Worm (Caenorhabditis elegans) whole organism, L4/young adult: ENCODE results near the gene B0507.4.

ENCODE experiments used
- W03F9.2 ChIP-seq: fragments of 150-350 bp; optimal IDR thresholded peaks from 2 replicates; lab custom pipeline; 2014; ENCODE audit warnings: missing biosample characterization, missing genetic modification characterization
- dao-5 ChIP-seq: sonication (generic microtip); optimal IDR thresholded peaks from 2 replicates; lab custom pipeline; 2016; ENCODE audit warnings: missing genotype, missing genetic modification characterization, moderate library complexity, missing compliant biosample characterization
- him-1 ChIP-seq: sonication (generic microtip); optimal IDR thresholded peaks from 2 replicates; lab custom pipeline; 2016; ENCODE audit warnings: missing genotype, missing genetic modification reagents, missing genetic modification characterization, missing compliant biosample characterization

The B0507.4 gene

ce11 chrV:8760416-8760815 lies 5.6 kb downstream of the B0507.4 start, which contains the start of gene ddn-1:
ddn-1 (minus strand) TSS chrV:8760516.
- TF ChIP-seq dao-5 (tag; lab: Kevin White, UChicago), result no peak
- no peak for TF ChIP-seq him-1 (tag; lab: Kevin White, UChicago)

- no peak for TF ChIP-seq W03F9.2
- no peak for TF ChIP-seq dao-5 (tag; lab: Kevin White, UChicago)
- TF ChIP-seq him-1 (tag; lab: Kevin White, UChicago), result no peak
Observed at ce11 chrV:8762861-8763260, 8.1 kb downstream of the B0507.4 start, which contains the start of gene B0507.8. B0507.8 (minus strand) TSS chrV:8762961.

- TF ChIP-seq him-1 (tag; lab: Kevin White, UChicago) (no peak), dao-5 (tag; lab: Kevin White, UChicago) (no peak), W03F9.2 (no peak)
Observed at ce11 chrV:8765938-8766337, 11.2 kb downstream of the B0507.4 start, which contains the start of gene B0507.9. B0507.9 (minus strand) TSS chrV:8766038.

ce11 chrV:8767041-8767440 lies 12.3 kb downstream of the B0507.4 start:
- TF ChIP-seq dao-5 (tag; lab: Kevin White, UChicago), result no peak
- TF ChIP-seq W03F9.2, result no peak
- no peak for TF ChIP-seq him-1 (tag; lab: Kevin White, UChicago)

ce11 chrV:8767493-8767892 lies 12.7 kb downstream of the B0507.4 start:
- TF ChIP-seq dao-5 (tag; lab: Kevin White, UChicago) (no peak), him-1 (tag; lab: Kevin White, UChicago) (no peak), W03F9.2 (no peak)

- TF ChIP-seq dao-5 (tag; lab: Kevin White, UChicago), result no peak
- no peak for TF ChIP-seq W03F9.2
- TF ChIP-seq him-1 (tag; lab: Kevin White, UChicago), result no peak
Observed at ce11 chrV:8768481-8768959, 13.8 kb downstream of the B0507.4 start, which contains the start of gene B0507.3. B0507.3 (plus strand) TSS chrV:8768909.

ce11 chrV:8769154-8769553 lies 14.4 kb downstream of the B0507.4 start:
- TF ChIP-seq dao-5 (tag; lab: Kevin White, UChicago) (no peak), him-1 (tag; lab: Kevin White, UChicago) (no peak), W03F9.2 (no peak)

- TF ChIP-seq him-1 (tag; lab: Kevin White, UChicago) (no peak), W03F9.2 (no peak), dao-5 (tag; lab: Kevin White, UChicago) (no peak)
Observed at ce11 chrV:8771599-8771998, 16.8 kb downstream of the B0507.4 start, which contains the start of gene srx-115. srx-115 (plus strand) TSS chrV:8771899.

- TF ChIP-seq him-1 (tag; lab: Kevin White, UChicago) (no peak), dao-5 (tag; lab: Kevin White, UChicago) (no peak), W03F9.2 (no peak)
Observed at ce11 chrV:8773826-8774382, 19.1 kb downstream of the B0507.4 start, which contains the start of gene B0507.2. B0507.2 (plus strand) TSS chrV:8774332.

ce11 chrV:8776270-8776669 lies 21.5 kb downstream of the B0507.4 start, which contains the start of gene B0507.1:
B0507.1 (plus strand) TSS chrV:8776570.
- no peak for TF ChIP-seq him-1 (tag; lab: Kevin White, UChicago)
- TF ChIP-seq dao-5 (tag; lab: Kevin White, UChicago), result no peak
- no peak for TF ChIP-seq W03F9.2

ce11 chrV:8781164-8781563 lies 26.4 kb downstream of the B0507.4 start:
- no peak for TF ChIP-seq dao-5 (tag; lab: Kevin White, UChicago)
- TF ChIP-seq him-1 (tag; lab: Kevin White, UChicago), result no peak
- no peak for TF ChIP-seq W03F9.2

- TF ChIP-seq him-1 (tag; lab: Kevin White, UChicago) (no peak), dao-5 (tag; lab: Kevin White, UChicago) (no peak), W03F9.2 (no peak)
Observed at ce11 chrV:8782112-8782511, 27.3 kb downstream of the B0507.4 start.

- TF ChIP-seq dao-5 (tag; lab: Kevin White, UChicago) (no peak), him-1 (tag; lab: Kevin White, UChicago) (no peak), W03F9.2 (no peak)
Observed at ce11 chrV:8784485-8784884, 29.7 kb downstream of the B0507.4 start.

- TF ChIP-seq him-1 (tag; lab: Kevin White, UChicago), result no peak
- no peak for TF ChIP-seq W03F9.2
- TF ChIP-seq dao-5 (tag; lab: Kevin White, UChicago), result no peak
Observed at ce11 chrV:8785526-8785925, 30.8 kb downstream of the B0507.4 start.

ce11 chrV:8786245-8786644 lies 31.5 kb downstream of the B0507.4 start, which contains the start of gene sup-37:
sup-37 (plus strand) TSS chrV:8786545.
- TF ChIP-seq W03F9.2 (no peak), dao-5 (tag; lab: Kevin White, UChicago) (no peak), him-1 (tag; lab: Kevin White, UChicago) (no peak)
